Fruit fly (Drosophila melanogaster) whole organism, embryonic: ENCODE measurements around the gene Ptp10D.
A peak's percentile ranks its signal among the peaks of the same experiment; 100 is the strongest.

Experiments used
- B-H1 ChIP-seq: fragments of 200-800 bp; sonication (Bioruptor generic); IDR thresholded peaks from 3 replicates; pipeline ENCODE4 v1.3.6; 2022; ENCODE audit warnings: missing biosample characterization, missing genetic modification characterization
- CG11723 ChIP-seq: fragments of 200-800 bp; sonication (Bioruptor generic); optimal IDR thresholded peaks from 2 replicates; lab custom pipeline; 2017; ENCODE audit warnings: missing biosample characterization, mild to moderate bottlenecking, missing genetic modification characterization
- CG12236 ChIP-seq: fragments of 200-800 bp; sonication (Bioruptor generic); optimal IDR thresholded peaks from 2 replicates; lab custom pipeline; 2016; ENCODE audit warnings: missing biosample characterization, missing genetic modification characterization
- CG12391 ChIP-seq: fragments of 200-800 bp; sonication (Bioruptor generic); optimal IDR thresholded peaks from 3 replicates; lab custom pipeline; 2018; ENCODE audit warnings: missing biosample characterization, mild to moderate bottlenecking, missing genetic modification characterization, moderate library complexity
- CG13894 ChIP-seq: fragments of 200-800 bp; sonication (Bioruptor generic); optimal IDR thresholded peaks from 3 replicates; lab custom pipeline; 2018; ENCODE audit warnings: missing biosample characterization, mild to moderate bottlenecking, missing genetic modification characterization, moderate library complexity
- CG15514 ChIP-seq: fragments of 200-800 bp; sonication (Bioruptor generic); optimal IDR thresholded peaks from 3 replicates; lab custom pipeline; 2017; ENCODE audit warnings: missing biosample characterization, missing genetic modification characterization, mild to moderate bottlenecking, moderate library complexity, missing genetic modification reagents
- CG1647 ChIP-seq: fragments of 200-800 bp; sonication (Bioruptor generic); optimal IDR thresholded peaks from 3 replicates; lab custom pipeline; 2016; ENCODE audit warnings: missing biosample characterization, missing genetic modification characterization
- CG16779 ChIP-seq: fragments of 200-800 bp; sonication (Bioruptor generic); IDR thresholded peaks from 2 replicates; pipeline ENCODE4 v1.3.6; 2022; ENCODE audit warnings: missing biosample characterization, missing genetic modification characterization
- CG17328 ChIP-seq: fragments of 200-800 bp; sonication (Bioruptor generic); IDR thresholded peaks from 2 replicates; pipeline ENCODE4 v1.3.6; 2022; ENCODE audit warnings: missing biosample characterization, missing genetic modification characterization
- CG17359 ChIP-seq: fragments of 200-800 bp; sonication (Bioruptor generic); optimal IDR thresholded peaks from 3 replicates; lab custom pipeline; 2018; ENCODE audit warnings: missing biosample characterization, mild to moderate bottlenecking, missing genetic modification characterization, moderate library complexity
- CG17568 ChIP-seq: fragments of 200-800 bp; sonication (Bioruptor generic); optimal IDR thresholded peaks from 2 replicates; lab custom pipeline; 2018; ENCODE audit warnings: missing biosample characterization, mild to moderate bottlenecking, missing genetic modification characterization, moderate library complexity
- CG17612 ChIP-seq: fragments of 200-800 bp; sonication (Bioruptor generic); IDR thresholded peaks from 2 replicates; pipeline ENCODE4 v1.3.6; 2022; ENCODE audit warnings: missing biosample characterization, missing genetic modification characterization
- CG1832 ChIP-seq: fragments of 200-800 bp; sonication (Bioruptor generic); optimal IDR thresholded peaks from 2 replicates; lab custom pipeline; 2017; ENCODE audit warnings: missing biosample characterization, mild to moderate bottlenecking, missing genetic modification characterization, inconsistent platforms
- CG2712 ChIP-seq: fragments of 200-800 bp; optimal IDR thresholded peaks from 3 replicates; lab custom pipeline; 2019; ENCODE audit warnings: missing biosample characterization, mild to moderate bottlenecking, missing genetic modification characterization, moderate library complexity
- CG30020 ChIP-seq: fragments of 200-800 bp; optimal IDR thresholded peaks from 2 replicates; lab custom pipeline; 2019; ENCODE audit warnings: missing biosample characterization, mild to moderate bottlenecking, missing genetic modification characterization, moderate library complexity
- CG31365 ChIP-seq: fragments of 200-800 bp; sonication (Bioruptor generic); optimal IDR thresholded peaks from 2 replicates; lab custom pipeline; 2018; ENCODE audit warnings: missing biosample characterization, mild to moderate bottlenecking, missing genetic modification characterization
- CG4328 ChIP-seq: fragments of 200-800 bp; sonication (Bioruptor generic); optimal IDR thresholded peaks from 3 replicates; lab custom pipeline; 2017; ENCODE audit warnings: missing biosample characterization, missing genetic modification reagents, missing genetic modification characterization
- CG43689 ChIP-seq: fragments of 200-800 bp; sonication (Bioruptor generic); IDR thresholded peaks from 2 replicates; pipeline ENCODE4 v1.3.6; 2022; ENCODE audit warnings: missing biosample characterization, missing genetic modification characterization
- CG4424 ChIP-seq: fragments of 200-800 bp; sonication (Bioruptor generic); optimal IDR thresholded peaks from 3 replicates; lab custom pipeline; 2016; ENCODE audit warnings: missing biosample characterization, missing genetic modification characterization
- CG6689 ChIP-seq: fragments of 200-800 bp; sonication (Bioruptor generic); IDR thresholded peaks from 2 replicates; pipeline ENCODE4 v1.3.6; 2022; ENCODE audit warnings: missing biosample characterization, missing genetic modification characterization
- CG7372 ChIP-seq: fragments of 200-800 bp; sonication (Bioruptor generic); IDR thresholded peaks from 2 replicates; pipeline ENCODE4 v1.3.6; 2022; ENCODE audit warnings: missing biosample characterization, missing genetic modification characterization
- CG7786 ChIP-seq: fragments of 200-800 bp; sonication (Bioruptor generic); optimal IDR thresholded peaks from 2 replicates; lab custom pipeline; 2016; ENCODE audit warnings: missing biosample characterization, missing genetic modification characterization
- CG7987 ChIP-seq: fragments of 200-800 bp; sonication (Bioruptor generic); optimal IDR thresholded peaks from 2 replicates; lab custom pipeline; 2018; ENCODE audit warnings: missing biosample characterization, mild to moderate bottlenecking, missing genetic modification characterization, moderate library complexity
- Dek ChIP-seq: fragments of 200-800 bp; sonication (Bioruptor generic); optimal IDR thresholded peaks from 3 replicates; lab custom pipeline; 2019; ENCODE audit warnings: missing biosample characterization, mild to moderate bottlenecking, missing genetic modification characterization, moderate library complexity
- Dip3 ChIP-seq: fragments of 200-800 bp; sonication (Bioruptor generic); optimal IDR thresholded peaks from 3 replicates; lab custom pipeline; 2016; ENCODE audit warnings: missing biosample characterization, missing genetic modification characterization
- Hr39 ChIP-seq: fragments of >200 bp; optimal IDR thresholded peaks from 2 replicates; lab custom pipeline; 2017
- Lim3 ChIP-seq: fragments of 200-800 bp; sonication (Bioruptor generic); IDR thresholded peaks from 2 replicates; pipeline ENCODE4 v1.3.6; 2022; ENCODE audit warnings: missing biosample characterization, missing genetic modification characterization
- Med ChIP-seq: fragments of 200-800 bp; sonication (Bioruptor generic); peaks from one replicate; lab custom pipeline; 2016; ENCODE audit warnings: missing biosample characterization, missing genetic modification characterization, mild to moderate bottlenecking, inconsistent platforms, moderate library complexity
- Myb ChIP-seq: fragments of 200-800 bp; sonication (Bioruptor generic); optimal IDR thresholded peaks from 2 replicates; lab custom pipeline; 2016; ENCODE audit warnings: missing biosample characterization, missing genetic modification characterization
- Oli ChIP-seq: fragments of 200-800 bp; sonication (Bioruptor generic); optimal IDR thresholded peaks from 2 replicates; lab custom pipeline; 2018; ENCODE audit warnings: missing biosample characterization, mild to moderate bottlenecking, missing genetic modification characterization, moderate library complexity
- Sry-β ChIP-seq: fragments of 200-800 bp; sonication (Bioruptor generic); optimal IDR thresholded peaks from 2 replicates; lab custom pipeline; 2018; ENCODE audit warnings: missing biosample characterization, mild to moderate bottlenecking, missing genetic modification characterization, moderate library complexity
- cg ChIP-seq: fragments of 200-800 bp; sonication (Bioruptor generic); optimal IDR thresholded peaks from 3 replicates; lab custom pipeline; 2019; ENCODE audit warnings: missing biosample characterization, mild to moderate bottlenecking, missing genetic modification characterization, moderate library complexity
- fd102C ChIP-seq: fragments of 200-800 bp; sonication (Bioruptor generic); optimal IDR thresholded peaks from 2 replicates; lab custom pipeline; 2018; ENCODE audit warnings: missing biosample characterization, mild to moderate bottlenecking, missing genetic modification characterization, moderate library complexity
- gce ChIP-seq: fragments of 200-800 bp; sonication (Bioruptor generic); IDR thresholded peaks from 3 replicates; pipeline ENCODE4 v1.3.6; 2022; ENCODE audit warnings: missing biosample characterization, missing genetic modification characterization
- hbn ChIP-seq: fragments of 200-800 bp; sonication (Bioruptor generic); IDR thresholded peaks from 2 replicates; pipeline ENCODE4 v1.3.6; 2022; ENCODE audit warnings: missing biosample characterization, missing genetic modification characterization; ENCODE audit not compliant: partially characterized antibody
- nerfin-2 ChIP-seq: fragments of 200-800 bp; sonication (Bioruptor generic); IDR thresholded peaks from 2 replicates; pipeline ENCODE4 v1.3.6; 2022; ENCODE audit warnings: missing biosample characterization, missing genetic modification characterization; ENCODE audit not compliant: partially characterized antibody
- pros ChIP-seq: fragments of 200-800 bp; sonication (Bioruptor generic); optimal IDR thresholded peaks from 3 replicates; lab custom pipeline; 2019; ENCODE audit warnings: missing biosample characterization, mild to moderate bottlenecking, missing genetic modification characterization, moderate library complexity
- psq ChIP-seq: fragments of 200-800 bp; sonication (Bioruptor generic); optimal IDR thresholded peaks from 2 replicates; lab custom pipeline; 2017; ENCODE audit warnings: missing biosample characterization, missing genetic modification characterization
- pum ChIP-seq: fragments of 200-800 bp; sonication (Bioruptor generic); optimal IDR thresholded peaks from 2 replicates; lab custom pipeline; 2016; ENCODE audit warnings: missing biosample characterization, missing genetic modification characterization
- pzg ChIP-seq: fragments of 200-800 bp; sonication (Bioruptor generic); optimal IDR thresholded peaks from 3 replicates; lab custom pipeline; 2018; ENCODE audit warnings: missing biosample characterization, mild to moderate bottlenecking, missing genetic modification characterization, moderate library complexity
- ranshi ChIP-seq: fragments of 200-800 bp; sonication (Bioruptor generic); IDR thresholded peaks from 2 replicates; pipeline ENCODE4 v1.3.6; 2022; ENCODE audit warnings: missing biosample characterization, missing genetic modification characterization
- ro ChIP-seq: fragments of 200-800 bp; sonication (Bioruptor generic); IDR thresholded peaks from 2 replicates; pipeline ENCODE4 v1.3.6; 2022; ENCODE audit warnings: missing biosample characterization, missing genetic modification characterization
- row ChIP-seq: fragments of 200-800 bp; sonication (Bioruptor generic); IDR thresholded peaks from 3 replicates; pipeline ENCODE4 v1.3.6; 2022; ENCODE audit warnings: missing biosample characterization, missing genetic modification characterization
- sens-2 ChIP-seq: fragments of 200-800 bp; sonication (Bioruptor generic); IDR thresholded peaks from 2 replicates; pipeline ENCODE4 v1.3.6; 2022; ENCODE audit warnings: missing biosample characterization, missing genetic modification characterization
- seq ChIP-seq: fragments of 200-800 bp; sonication (Bioruptor generic); IDR thresholded peaks from 2 replicates; pipeline ENCODE4 v1.3.6; 2022; ENCODE audit warnings: missing biosample characterization, missing genetic modification characterization
- sob ChIP-seq: fragments of 200-800 bp; sonication (Bioruptor generic); IDR thresholded peaks from 2 replicates; pipeline ENCODE4 v1.3.6; 2022; ENCODE audit warnings: missing biosample characterization, missing genetic modification characterization
- sqz ChIP-seq: fragments of 200-800 bp; sonication (Bioruptor generic); optimal IDR thresholded peaks from 3 replicates; lab custom pipeline; 2018; ENCODE audit warnings: missing biosample characterization, mild to moderate bottlenecking, missing genetic modification characterization
- vnd ChIP-seq: fragments of 200-800 bp; sonication (Bioruptor generic); IDR thresholded peaks from 3 replicates; pipeline ENCODE4 v1.3.6; 2022; ENCODE audit warnings: missing biosample characterization, missing genetic modification characterization; ENCODE audit not compliant: partially characterized antibody
- vvl ChIP-seq: fragments of 200-800 bp; sonication (Bioruptor generic); IDR thresholded peaks from 2 replicates; pipeline ENCODE4 v1.3.6; 2022; ENCODE audit warnings: missing biosample characterization, missing genetic modification characterization
- wek ChIP-seq: fragments of 200-800 bp; sonication (Bioruptor generic); optimal IDR thresholded peaks from 3 replicates; lab custom pipeline; 2018; ENCODE audit warnings: missing biosample characterization, mild to moderate bottlenecking, missing genetic modification characterization, moderate library complexity

Ptp10D gene

DNA sequence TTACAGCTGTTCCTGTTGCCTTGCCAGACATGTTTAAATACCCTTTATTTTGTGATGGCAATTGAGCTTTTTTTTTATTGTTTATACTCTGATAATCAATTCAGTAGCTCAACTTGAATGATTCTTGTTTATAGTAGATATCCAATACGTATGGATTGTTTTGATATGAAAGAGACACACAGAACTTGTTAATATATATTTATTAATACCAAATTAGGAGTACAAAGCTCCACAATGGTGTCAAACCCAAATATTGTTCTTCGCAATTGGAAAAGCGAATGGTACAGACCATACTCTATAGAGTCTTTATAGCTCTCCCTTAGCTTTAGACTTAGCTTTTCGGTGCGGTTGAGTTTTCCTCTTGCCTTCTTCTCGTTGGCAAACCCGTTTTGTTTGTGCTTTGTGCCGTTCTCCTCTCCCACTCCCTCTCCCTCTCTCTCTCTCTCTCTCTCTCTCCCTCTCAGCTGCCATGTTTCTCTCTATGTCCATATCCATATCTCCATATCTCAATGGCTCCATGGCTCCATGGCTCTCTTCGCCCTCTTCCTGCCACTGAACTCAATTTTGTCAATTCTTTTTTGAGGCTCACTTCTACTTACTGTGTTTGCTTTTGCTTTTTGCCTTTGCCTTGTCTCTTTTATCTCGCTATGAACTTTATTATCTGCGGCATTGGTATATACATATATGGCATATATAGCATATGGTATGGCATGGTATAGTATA is 64.3 kb downstream of the Ptp10D start (continued):
- no peak for TF ChIP-seq CG7372 (GFP tag; lab: Robert Waterston, UW)
- TF ChIP-seq CG7987 (GFP tag; lab: Kevin White, UChicago): peak; percentile 65
- peak; percentile 49; the same call in 1 of the 2 replicates for TF ChIP-seq sob
- no peak for TF ChIP-seq CG4424 (GFP tag; lab: Kevin White, UChicago)
- TF ChIP-seq CG6689 (GFP tag; lab: Robert Waterston, UW): no peak
- TF ChIP-seq CG11723 (GFP tag; lab: Kevin White, UChicago): no peak
- peak; percentile 44 for TF ChIP-seq CG17359 (tag; lab: Kevin White, UChicago)
- TF ChIP-seq CG12236: peak; percentile 4
- TF ChIP-seq nerfin-2 (GFP tag; lab: Robert Waterston, UW): no peak
- TF ChIP-seq CG30020: no peak
- 0 out of 2 replicates have a peak, but pooled peaks have one; percentile 4 for TF ChIP-seq CG17328 (GFP tag; lab: Robert Waterston, UW)
- TF ChIP-seq pros (GFP tag; lab: Kevin White, UChicago): peak; percentile 65
- TF ChIP-seq hbn (GFP tag; lab: Robert Waterston, UW): no peak
- TF ChIP-seq pum (GFP tag; lab: Kevin White, UChicago): no peak
- peak; percentile 51 for TF ChIP-seq psq (GFP tag; lab: Kevin White, UChicago)
- TF ChIP-seq Myb (GFP tag; lab: Kevin White, UChicago): no peak
- TF ChIP-seq row (GFP tag; lab: Robert Waterston, UW): peak; percentile 29; the same call in 1 of the 3 replicates
- no peak for TF ChIP-seq ro (GFP tag; lab: Robert Waterston, UW)
- TF ChIP-seq CG16779 (GFP tag; lab: Robert Waterston, UW): no peak
- peak; percentile 67; the same call in 1 of the 2 replicates for TF ChIP-seq vvl
- no peak for TF ChIP-seq Dip3 (GFP tag; lab: Kevin White, UChicago)
- TF ChIP-seq gce (GFP tag; lab: Robert Waterston, UW): no peak
- no peak for TF ChIP-seq CG2712 (tag; lab: Kevin White, UChicago)
- no peak for TF ChIP-seq CG7786 (GFP tag; lab: Kevin White, UChicago)
- TF ChIP-seq Dek (tag; lab: Kevin White, UChicago): no peak
- TF ChIP-seq CG12391 (tag; lab: Kevin White, UChicago): no peak
- no peak for TF ChIP-seq Hr39 (lab: Kevin White, UChicago)
- TF ChIP-seq CG15514 (GFP tag; lab: Kevin White, UChicago): peak; percentile 63
- no peak; the same call in 1 of the 2 replicates for TF ChIP-seq seq
- peak; percentile 74 for TF ChIP-seq CG17568 (GFP tag; lab: Kevin White, UChicago)
- no peak for TF ChIP-seq fd102C
- peak; percentile 55 for TF ChIP-seq CG31365 (tag; lab: Kevin White, UChicago)
- TF ChIP-seq Oli (tag; lab: Kevin White, UChicago): no peak
- peak; percentile 90 for TF ChIP-seq CG13894 (tag; lab: Kevin White, UChicago)
- peak; percentile 41; the same call in 1 of the 2 replicates for TF ChIP-seq ranshi (GFP tag; lab: Robert Waterston, UW)
- peak; percentile 86 for TF ChIP-seq sqz (GFP tag; lab: Kevin White, UChicago)
- TF ChIP-seq pzg (GFP tag; lab: Kevin White, UChicago): no peak
- TF ChIP-seq cg: peak; percentile 24
- no peak for TF ChIP-seq CG17612 (GFP tag; lab: Robert Waterston, UW)
- no peak for TF ChIP-seq B-H1 (GFP tag; lab: Robert Waterston, UW)
- TF ChIP-seq sens-2 (GFP tag; lab: Robert Waterston, UW): no peak
- peak; percentile 90 for TF ChIP-seq Med
- TF ChIP-seq vnd (GFP tag; lab: Robert Waterston, UW): no peak
- TF ChIP-seq Sry-β (GFP tag; lab: Kevin White, UChicago): peak; percentile 25
- TF ChIP-seq Lim3 (GFP tag; lab: Robert Waterston, UW): no peak
- TF ChIP-seq CG4328 (GFP tag; lab: Kevin White, UChicago): peak; percentile 30
- TF ChIP-seq CG43689 (GFP tag; lab: Robert Waterston, UW): no peak
- TF ChIP-seq CG1832 (GFP tag; lab: Kevin White, UChicago): peak; percentile 53
- peak; percentile 68 for TF ChIP-seq wek (GFP tag; lab: Kevin White, UChicago)
- TF ChIP-seq CG1647 (GFP tag; lab: Kevin White, UChicago): no peak
